Worm (Caenorhabditis elegans) whole organism, L1 larva: ENCODE results near the gene decr-1.1.

Source experiments
- alr-1 ChIP-seq: fragments of 200-800 bp; sonication (Bioruptor generic); optimal IDR thresholded peaks from 2 replicates; lab custom pipeline; 2018; ENCODE audit warnings: borderline replicate concordance, mild to moderate bottlenecking, missing genetic modification characterization, missing compliant biosample characterization
- aly-2 ChIP-seq: fragments of 150-350 bp; optimal IDR thresholded peaks from 2 replicates; lab custom pipeline; 2014; ENCODE audit warnings: missing biosample characterization, missing genetic modification characterization
- ama-1 ChIP-seq: fragments of 150-350 bp; optimal IDR thresholded peaks from 2 replicates; lab custom pipeline; 2014
- ceh-63 ChIP-seq: fragments of 200-800 bp; sonication (Bioruptor generic); optimal IDR thresholded peaks from 2 replicates; lab custom pipeline; 2018; ENCODE audit warnings: mild to moderate bottlenecking, missing genetic modification characterization, missing compliant biosample characterization
- ceh-82 ChIP-seq, 3 experiments: fragments of 150-350 bp in 1 of 3; sonication (generic microtip) in 2 of 3; optimal IDR thresholded peaks; 2 replicates each; lab custom pipeline; 2014 to 2017; ENCODE audit warnings: missing biosample characterization in 3 of 3, missing genetic modification characterization in 3 of 3
- ceh-88 ChIP-seq: fragments of 200-800 bp; sonication (Bioruptor generic); IDR thresholded peaks from 2 replicates; pipeline ENCODE4 v1.3.6; 2022; ENCODE audit warnings: missing genetic modification characterization, missing compliant biosample characterization
- ceh-90 ChIP-seq: sonication (generic microtip); optimal IDR thresholded peaks from 2 replicates; lab custom pipeline; 2016; ENCODE audit warnings: missing genetic modification characterization, missing compliant biosample characterization
- ces-1 ChIP-seq: fragments of 150-350 bp; optimal IDR thresholded peaks from 2 replicates; lab custom pipeline; 2014; ENCODE audit warnings: missing biosample characterization, missing genetic modification reagents, missing genetic modification characterization
- dsc-1 ChIP-seq: sonication (generic microtip); optimal IDR thresholded peaks from 2 replicates; lab custom pipeline; 2016; ENCODE audit warnings: mild to moderate bottlenecking, missing genetic modification characterization, missing compliant biosample characterization
- efl-1 ChIP-seq, 4 experiments: fragments of 150-350 bp; optimal IDR thresholded peaks in 3 of 4; peaks in 1 of 4; 1 replicate in 1 of 4; 2 replicates in 3 of 4; lab custom pipeline; 2014; ENCODE audit warnings: missing biosample characterization in 2 of 4, missing genetic modification characterization in 2 of 4, missing genetic modification reagents in 2 of 4
- egl-13 ChIP-seq: sonication (generic microtip); optimal IDR thresholded peaks from 2 replicates; lab custom pipeline; 2016; ENCODE audit warnings: missing genotype, missing genetic modification reagents, missing genetic modification characterization, missing compliant biosample characterization
- elt-2 ChIP-seq: sonication (generic microtip); optimal IDR thresholded peaks from 2 replicates; lab custom pipeline; 2016; ENCODE audit warnings: missing genetic modification characterization, mild to moderate bottlenecking, inconsistent platforms, missing compliant biosample characterization, missing genetic modification reagents
- elt-3 ChIP-seq, 6 experiments: fragments of 150-350 bp in 1 of 6; sonication (generic microtip); optimal IDR thresholded peaks; 2 replicates each; lab custom pipeline; 2017 to 2018; ENCODE audit warnings: missing biosample characterization in 6 of 6, missing genetic modification characterization in 6 of 6, inconsistent platforms in 1 of 6
- fkh-10 ChIP-seq: sonication (generic microtip); optimal IDR thresholded peaks from 2 replicates; lab custom pipeline; 2017; ENCODE audit warnings: missing biosample characterization, missing genetic modification reagents, missing genetic modification characterization
- fkh-4 ChIP-seq: sonication (generic microtip); optimal IDR thresholded peaks from 2 replicates; lab custom pipeline; 2016; ENCODE audit warnings: missing compliant biosample characterization, missing genetic modification characterization, borderline replicate concordance
- fkh-8 ChIP-seq: sonication (generic microtip); optimal IDR thresholded peaks from 2 replicates; lab custom pipeline; 2016; ENCODE audit warnings: mild to moderate bottlenecking, missing genetic modification characterization, missing compliant biosample characterization
- hlh-17 ChIP-seq: fragments of 200-800 bp; sonication (Bioruptor generic); optimal IDR thresholded peaks from 2 replicates; lab custom pipeline; 2018; ENCODE audit warnings: missing genetic modification characterization, mild to moderate bottlenecking, missing compliant biosample characterization, moderate library complexity, borderline replicate concordance
- hlh-4 ChIP-seq: sonication (generic microtip); optimal IDR thresholded peaks from 2 replicates; lab custom pipeline; 2016; ENCODE audit warnings: mild to moderate bottlenecking, missing genetic modification characterization, missing compliant biosample characterization
- hpl-2 ChIP-seq: fragments of 150-350 bp; optimal IDR thresholded peaks from 2 replicates; lab custom pipeline; 2014; ENCODE audit warnings: missing biosample characterization, missing genetic modification reagents, missing genetic modification characterization
- irx-1 ChIP-seq: sonication (generic microtip); optimal IDR thresholded peaks from 2 replicates; lab custom pipeline; 2016; ENCODE audit warnings: missing genetic modification characterization, missing compliant biosample characterization
- jun-1 ChIP-seq: fragments of 150-350 bp; optimal IDR thresholded peaks from 2 replicates; lab custom pipeline; 2014; ENCODE audit warnings: missing biosample characterization, missing genetic modification reagents, missing genetic modification characterization
- lin-13 ChIP-seq: fragments of 150-350 bp; optimal IDR thresholded peaks from 2 replicates; lab custom pipeline; 2014; ENCODE audit warnings: missing biosample characterization, missing genetic modification reagents, missing genetic modification characterization
- lin-14 ChIP-seq: fragments of 200-800 bp; sonication (Bioruptor generic); optimal IDR thresholded peaks from 2 replicates; lab custom pipeline; 2018; ENCODE audit warnings: mild to moderate bottlenecking, missing genetic modification characterization, moderate library complexity, missing compliant biosample characterization
- lir-3 ChIP-seq: sonication (generic microtip); optimal IDR thresholded peaks from 2 replicates; lab custom pipeline; 2016; ENCODE audit warnings: mild to moderate bottlenecking, missing genetic modification characterization, moderate library complexity, missing compliant biosample characterization; ENCODE audit not compliant: poor library complexity
- lsy-2 ChIP-seq, 2 experiments: fragments of 150-350 bp; optimal IDR thresholded peaks; 2 replicates each; lab custom pipeline; 2014; ENCODE audit warnings: missing biosample characterization in 2 of 2, missing genetic modification characterization in 2 of 2
- mab-9 ChIP-seq: fragments of 200-800 bp; sonication (Bioruptor generic); IDR thresholded peaks from 2 replicates; pipeline ENCODE4 v1.3.6; 2022; ENCODE audit warnings: missing genetic modification reagents, missing genetic modification characterization, missing compliant biosample characterization
- mdl-1 ChIP-seq, 2 experiments: fragments of 150-350 bp; optimal IDR thresholded peaks; 2 replicates each; lab custom pipeline; 2014 to 2017; ENCODE audit warnings: missing biosample characterization in 2 of 2, missing genetic modification characterization in 2 of 2, inconsistent platforms in 1 of 2
- mef-2 ChIP-seq: fragments of 150-350 bp; optimal IDR thresholded peaks from 2 replicates; lab custom pipeline; 2014; ENCODE audit warnings: missing biosample characterization, missing genetic modification characterization
- mep-1 ChIP-seq: fragments of 150-350 bp; optimal IDR thresholded peaks from 2 replicates; lab custom pipeline; 2014; ENCODE audit warnings: missing biosample characterization, missing genetic modification characterization
- nhr-11 ChIP-seq: fragments of 150-350 bp; optimal IDR thresholded peaks from 2 replicates; lab custom pipeline; 2014; ENCODE audit warnings: missing biosample characterization, missing genetic modification characterization
- nhr-12 ChIP-seq: sonication (generic microtip); optimal IDR thresholded peaks from 2 replicates; lab custom pipeline; 2017; ENCODE audit warnings: missing biosample characterization, missing genetic modification characterization
- nhr-237 ChIP-seq: fragments of 150-350 bp; optimal IDR thresholded peaks from 2 replicates; lab custom pipeline; 2014; ENCODE audit warnings: missing biosample characterization, missing genetic modification characterization
- nhr-76 ChIP-seq: sonication (generic microtip); optimal IDR thresholded peaks from 2 replicates; lab custom pipeline; 2017; ENCODE audit warnings: missing biosample characterization, missing genetic modification characterization
- nhr-77 ChIP-seq: fragments of 150-350 bp; optimal IDR thresholded peaks from 2 replicates; lab custom pipeline; 2014; ENCODE audit warnings: missing biosample characterization, missing genetic modification characterization
- nhr-84 ChIP-seq: sonication (generic microtip); optimal IDR thresholded peaks from 2 replicates; lab custom pipeline; 2017; ENCODE audit warnings: missing biosample characterization, missing genetic modification characterization
- nhr-85 ChIP-seq: sonication (generic microtip); peaks from one replicate; lab custom pipeline; 2016; ENCODE audit warnings: missing genetic modification characterization, inconsistent platforms, missing compliant biosample characterization
- nhr-90 ChIP-seq: sonication (generic microtip); optimal IDR thresholded peaks from 2 replicates; lab custom pipeline; 2016; ENCODE audit warnings: mild to moderate bottlenecking, missing genetic modification characterization, missing compliant biosample characterization; ENCODE audit not compliant: poor library complexity
- pag-3 ChIP-seq: sonication (generic microtip); optimal IDR thresholded peaks from 2 replicates; lab custom pipeline; 2017; ENCODE audit warnings: missing genetic modification characterization, mild to moderate bottlenecking, missing compliant biosample characterization, antibody characterized with exemption, borderline replicate concordance; ENCODE audit not compliant: insufficient read depth
- pqm-1 ChIP-seq: sonication (generic microtip); optimal IDR thresholded peaks from 3 replicates; lab custom pipeline; 2017; ENCODE audit warnings: missing biosample characterization, missing genetic modification characterization
- rnt-1 ChIP-seq: sonication (generic microtip); optimal IDR thresholded peaks from 2 replicates; lab custom pipeline; 2016; ENCODE audit warnings: mild to moderate bottlenecking, missing genetic modification characterization, moderate library complexity, missing compliant biosample characterization
- skn-1 ChIP-seq: fragments of 150-350 bp; optimal IDR thresholded peaks from 2 replicates; lab custom pipeline; 2014; ENCODE audit warnings: missing biosample characterization, missing genetic modification characterization
- snpc-4 ChIP-seq: fragments of 150-350 bp; optimal IDR thresholded peaks from 2 replicates; lab custom pipeline; 2014; ENCODE audit warnings: missing biosample characterization, missing genetic modification characterization
- sox-4 ChIP-seq: sonication (generic microtip); optimal IDR thresholded peaks from 2 replicates; lab custom pipeline; 2016; ENCODE audit warnings: missing genetic modification characterization, missing compliant biosample characterization
- tbx-2 ChIP-seq: sonication (generic microtip); optimal IDR thresholded peaks from 2 replicates; lab custom pipeline; 2016; ENCODE audit warnings: missing genetic modification characterization, missing compliant biosample characterization
- unc-30 ChIP-seq: sonication (generic microtip); optimal IDR thresholded peaks from 2 replicates; lab custom pipeline; 2017; ENCODE audit warnings: missing biosample characterization, missing genetic modification characterization
- unc-86 ChIP-seq: sonication (generic microtip); optimal IDR thresholded peaks from 2 replicates; lab custom pipeline; 2016; ENCODE audit warnings: missing genetic modification characterization, missing compliant biosample characterization
- unc-98 ChIP-seq: fragments of 200-800 bp; sonication (Bioruptor generic); IDR thresholded peaks from 2 replicates; pipeline ENCODE4 v1.3.6; 2022; ENCODE audit warnings: missing genetic modification characterization, missing compliant biosample characterization
- xbp-1 ChIP-seq: sonication (generic microtip); optimal IDR thresholded peaks from 2 replicates; lab custom pipeline; 2016; ENCODE audit warnings: missing genetic modification characterization, missing compliant biosample characterization
- zip-4 ChIP-seq: fragments of 200-800 bp; sonication (Bioruptor generic); optimal IDR thresholded peaks from 2 replicates; lab custom pipeline; 2018; ENCODE audit warnings: mild to moderate bottlenecking, missing genetic modification characterization, moderate library complexity, missing compliant biosample characterization

decr-1.1 gene

DNA sequence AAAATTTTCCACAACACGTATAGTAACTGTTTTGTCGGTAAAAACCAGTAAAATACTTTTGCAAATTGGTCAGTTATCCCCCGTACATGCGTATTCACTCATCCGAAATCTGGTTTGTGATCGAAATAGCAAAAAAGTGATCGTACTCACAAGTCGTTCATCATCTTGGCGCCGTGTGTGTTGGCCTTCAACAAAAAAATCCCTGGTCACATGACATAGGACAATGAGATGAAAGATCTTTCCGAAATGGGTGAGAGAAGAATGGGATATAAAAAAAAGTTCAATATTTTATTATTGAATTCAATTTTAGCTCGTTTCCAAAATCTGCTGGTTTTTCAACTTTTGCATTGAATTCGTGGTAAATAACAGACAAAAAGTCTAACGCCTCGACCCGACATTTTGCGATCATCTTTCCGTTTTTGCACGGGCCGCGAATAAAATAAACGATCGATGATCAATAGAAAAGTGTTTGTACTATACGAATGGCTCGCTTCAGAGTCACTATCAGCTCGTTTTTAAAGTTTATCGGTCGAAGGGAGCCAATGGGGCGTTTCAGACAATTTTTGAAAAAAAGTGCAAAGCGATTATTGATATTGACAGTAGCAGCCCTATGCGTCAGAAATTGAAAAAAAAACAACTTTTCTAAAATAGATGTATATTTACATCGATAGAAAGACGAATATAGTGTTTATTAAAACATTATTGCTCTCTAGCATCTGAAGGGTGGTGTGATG is 5.9 kb downstream of the decr-1.1 start (continued):
- TF ChIP-seq lsy-2 (tag; optimal IDR thresholded peaks at IDR 0.05; lab: Kevin White, UChicago), result peak in 1 of 2 experiments; percentile 57
- no peak for TF ChIP-seq efl-1 (optimal IDR thresholded peaks at IDR 0.05; lab: Kevin White, UChicago)
- peak in 1 of 2 experiments; percentile 91 for TF ChIP-seq efl-1 (GFP tag; optimal IDR thresholded peaks at IDR 0.05 in 1 of 2; lab: Kevin White, UChicago)
- TF ChIP-seq skn-1, result no peak
- TF ChIP-seq mab-9, result no peak
- TF ChIP-seq hlh-17 (GFP tag; lab: Kevin White, UChicago), result no peak
- TF ChIP-seq nhr-12 (tag; lab: Kevin White, UChicago), result no peak
- TF ChIP-seq rnt-1 (tag; lab: Kevin White, UChicago), result peak; percentile 54
- TF ChIP-seq nhr-84 (tag; lab: Kevin White, UChicago), result no peak
- no peak for TF ChIP-seq ceh-63 (GFP tag; lab: Kevin White, UChicago)
- no peak for TF ChIP-seq hpl-2 (GFP tag; lab: Kevin White, UChicago)
- TF ChIP-seq ceh-88, result no peak
- TF ChIP-seq unc-98 (GFP tag; lab: Robert Waterston, UW), result no peak
- no peak for TF ChIP-seq tbx-2
- TF ChIP-seq irx-1, result peak; percentile 44
- no peak for TF ChIP-seq ces-1 (GFP tag; lab: Kevin White, UChicago)
- TF ChIP-seq sox-4, result no peak
- no peak for TF ChIP-seq fkh-10 (GFP tag; lab: Kevin White, UChicago)
- TF ChIP-seq lin-13 (GFP tag; lab: Kevin White, UChicago), result no peak
- TF ChIP-seq pag-3, result no peak
- peak; percentile 51 for TF ChIP-seq nhr-90 (tag; lab: Kevin White, UChicago)
- peak; percentile 51 for TF ChIP-seq mep-1 (tag; lab: Kevin White, UChicago)
- TF ChIP-seq fkh-8, result no peak
- TF ChIP-seq nhr-77 (tag; lab: Kevin White, UChicago), result no peak
- no peak for TF ChIP-seq alr-1 (tag; lab: Kevin White, UChicago)
- no peak for TF ChIP-seq snpc-4 (tag; lab: Kevin White, UChicago)
- peak; percentile 95 for TF ChIP-seq nhr-85
- TF ChIP-seq mdl-1 (tag; optimal IDR thresholded peaks at IDR 0.05; lab: Kevin White, UChicago), result peak in 1 of 2 experiments; percentile 3
- TF ChIP-seq xbp-1 (tag; lab: Kevin White, UChicago), result no peak
- no peak for TF ChIP-seq pqm-1
- TF ChIP-seq jun-1, result no peak
- TF ChIP-seq aly-2 (tag; lab: Kevin White, UChicago), result no peak
- no peak for TF ChIP-seq nhr-11 (tag; lab: Kevin White, UChicago)

DNA sequence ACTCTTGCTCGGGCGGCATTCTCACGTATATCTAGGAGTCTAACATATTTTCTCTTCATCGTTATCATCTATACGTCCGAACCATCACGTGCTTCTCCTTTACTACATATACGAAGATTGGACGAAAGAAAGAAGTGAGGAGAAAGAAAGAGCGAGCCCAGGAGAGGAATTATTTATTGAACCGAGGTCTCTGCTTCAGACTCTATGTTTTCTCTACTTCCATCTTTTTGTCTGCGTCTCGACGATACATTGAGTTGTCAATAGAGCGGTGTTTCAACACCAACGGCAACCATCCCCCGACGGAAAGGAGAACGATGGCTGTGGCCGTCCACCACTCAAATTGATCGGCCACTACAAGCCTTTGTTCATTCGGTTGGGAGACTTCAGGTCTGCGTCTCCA is 7.2 kb downstream of the decr-1.1 start:
- TF ChIP-seq nhr-237 (tag; lab: Kevin White, UChicago), result peak; percentile 60
- peak; percentile 28 for TF ChIP-seq hpl-2 (GFP tag; lab: Kevin White, UChicago)
- TF ChIP-seq mab-9, result no peak
- TF ChIP-seq dsc-1 (tag; lab: Kevin White, UChicago), result peak; percentile 77
- peak; percentile 60 for TF ChIP-seq sox-4
- TF ChIP-seq elt-3 (tag; optimal IDR thresholded peaks at IDR 0.05; lab: Kevin White, UChicago), result peak in 2 of 6 experiments; percentile 53 to 54
- TF ChIP-seq zip-4, result peak; percentile 16
- TF ChIP-seq egl-13 (tag; lab: Kevin White, UChicago), result peak; percentile 77
- TF ChIP-seq nhr-76 (tag; lab: Kevin White, UChicago), result no peak
- TF ChIP-seq mef-2 (tag; lab: Kevin White, UChicago), result peak; percentile 66
- peak; percentile 29 for TF ChIP-seq pqm-1
- peak; percentile 21 for TF ChIP-seq fkh-10 (GFP tag; lab: Kevin White, UChicago)
- TF ChIP-seq nhr-11 (tag; lab: Kevin White, UChicago), result peak; percentile 5
- peak; percentile 15 for TF ChIP-seq ama-1 (lab: Kevin White, UChicago)
- TF ChIP-seq hlh-4 (tag; lab: Kevin White, UChicago), result no peak
- TF ChIP-seq nhr-12 (tag; lab: Kevin White, UChicago), result no peak
- peak; percentile 83 for TF ChIP-seq unc-86 (tag; lab: Kevin White, UChicago)
- TF ChIP-seq ceh-82 (tag; optimal IDR thresholded peaks at IDR 0.05; lab: Kevin White, UChicago), result peak; percentile 57 to 92 (median 83)
- TF ChIP-seq elt-2 (tag; lab: Kevin White, UChicago), result peak; percentile 75
- peak; percentile 73 for TF ChIP-seq lir-3 (tag; lab: Kevin White, UChicago)
- TF ChIP-seq fkh-4 (tag; lab: Kevin White, UChicago), result no peak
- TF ChIP-seq lin-14 (GFP tag; lab: Kevin White, UChicago), result peak; percentile 98
- no peak for TF ChIP-seq hlh-17 (GFP tag; lab: Kevin White, UChicago)
- peak in 1 of 2 experiments; percentile 77 for TF ChIP-seq mdl-1 (tag; optimal IDR thresholded peaks at IDR 0.05; lab: Kevin White, UChicago)
- TF ChIP-seq fkh-8, result peak; percentile 85
- TF ChIP-seq ceh-90, result no peak
- peak; percentile 87 for TF ChIP-seq nhr-77 (tag; lab: Kevin White, UChicago)
- no peak for TF ChIP-seq unc-30 (tag; lab: Kevin White, UChicago)
- TF ChIP-seq nhr-84 (tag; lab: Kevin White, UChicago), result no peak
